Fruit fly (Drosophila melanogaster): ENCODE results near the gene CG32987.

The CG32987 gene

dm6 chr2L:8834806-8835483 lies 28.7 kb upstream of the CG32987 start (continued):
- no peak for TF ChIP-seq Asciz (GFP tag; optimal IDR thresholded peaks at IDR 0.05)
- no peak for TF ChIP-seq fu2 (GFP tag; optimal IDR thresholded peaks at IDR 0.05)
- TF ChIP-seq caup (GFP tag; optimal IDR thresholded peaks at IDR 0.05; ENCODE audit: severe bottlenecking), result peak; percentile 20
- no peak for TF ChIP-seq ab (GFP tag; optimal IDR thresholded peaks at IDR 0.05)
- no peak for TF ChIP-seq CG6765 (GFP tag; optimal IDR thresholded peaks at IDR 0.05)
- TF ChIP-seq Scr (GFP tag; IDR thresholded peaks at IDR 0.05; ENCODE audit: partially characterized antibody), result no peak
- TF ChIP-seq maf-S (GFP tag; optimal IDR thresholded peaks at IDR 0.05), result no peak
- peak; percentile 86 for TF ChIP-seq CG5953 (GFP tag; IDR thresholded peaks at IDR 0.05)
- no peak for TF ChIP-seq crc (GFP tag; optimal IDR thresholded peaks at IDR 0.05)
- no peak for TF ChIP-seq Hand (GFP tag; optimal IDR thresholded peaks at IDR 0.05)
- TF ChIP-seq aop (GFP tag; IDR thresholded peaks at IDR 0.05), result no peak
- no peak for TF ChIP-seq toy (GFP tag; IDR thresholded peaks at IDR 0.05)
- peak; percentile 25 for TF ChIP-seq Chrac-16 (GFP tag; optimal IDR thresholded peaks at IDR 0.05)
- TF ChIP-seq lbe (GFP tag; optimal IDR thresholded peaks at IDR 0.05), result peak; percentile 68
- TF ChIP-seq CG10431 (GFP tag; optimal IDR thresholded peaks at IDR 0.05), result no peak
- TF ChIP-seq tgo (GFP tag; IDR thresholded peaks at IDR 0.05), result peak; percentile 76
- TF ChIP-seq Poxn (GFP tag; IDR thresholded peaks at IDR 0.05), result no peak
- TF ChIP-seq CG2889 (GFP tag; IDR thresholded peaks at IDR 0.05), result 0 out of 3 replicates have a peak, but pooled peaks have one; percentile 26
- no peak for TF ChIP-seq CG6175 (GFP tag; IDR thresholded peaks at IDR 0.05)
- TF ChIP-seq Sox100B (GFP tag; optimal IDR thresholded peaks at IDR 0.05), result peak; percentile 46
- TF ChIP-seq ato (GFP tag; IDR thresholded peaks at IDR 0.05; ENCODE audit: partially characterized antibody), result no peak
- TF ChIP-seq CG12236 (GFP tag; optimal IDR thresholded peaks at IDR 0.05), result no peak
- no peak; the same call in 1 of the 2 replicates for TF ChIP-seq Awh (GFP tag; IDR thresholded peaks at IDR 0.05)
- TF ChIP-seq NC2β (GFP tag; optimal IDR thresholded peaks at IDR 0.05), result peak; percentile 9
- peak; percentile 30 for TF ChIP-seq repo (GFP tag; optimal IDR thresholded peaks at IDR 0.05)
- TF ChIP-seq Fer3 (tag; optimal IDR thresholded peaks at IDR 0.05), result no peak
- no peak for TF ChIP-seq twi (tag; optimal IDR thresholded peaks at IDR 0.05)
- TF ChIP-seq peb (GFP tag; IDR thresholded peaks at IDR 0.05), result peak; percentile 62
- TF ChIP-seq dati (GFP tag; IDR thresholded peaks at IDR 0.05), result no peak
- no peak for TF ChIP-seq CG18011 (GFP tag; optimal IDR thresholded peaks at IDR 0.05)
- TF ChIP-seq org-1 (GFP tag; optimal IDR thresholded peaks at IDR 0.05), result peak; percentile 23
- TF ChIP-seq CG1024 (GFP tag; IDR thresholded peaks at IDR 0.05), result peak; percentile 51
- no peak for TF ChIP-seq mld (GFP tag; IDR thresholded peaks at IDR 0.05; ENCODE audit: partially characterized antibody)
- TF ChIP-seq Fer1 (GFP tag; optimal IDR thresholded peaks at IDR 0.05), result no peak
- no peak for TF ChIP-seq CG8359 (GFP tag; optimal IDR thresholded peaks at IDR 0.05; ENCODE audit: borderline replicate concordance)
- TF ChIP-seq CG12155 (GFP tag; optimal IDR thresholded peaks at IDR 0.05), result no peak
- no peak for TF ChIP-seq HLH4C (GFP tag; IDR thresholded peaks at IDR 0.05; ENCODE audit: partially characterized antibody)
- TF ChIP-seq lmd (GFP tag; IDR thresholded peaks at IDR 0.05), result peak; percentile 79
- TF ChIP-seq shn (GFP tag; optimal IDR thresholded peaks at IDR 0.05), result peak; percentile 18
- TF ChIP-seq CrebB (tag; optimal IDR thresholded peaks at IDR 0.05), result no peak
- TF ChIP-seq D (optimal IDR thresholded peaks at IDR 0.05), result no peak
- TF ChIP-seq D (GFP tag; optimal IDR thresholded peaks at IDR 0.05), result peak; percentile 64
- no peak for TF ChIP-seq knrl (GFP tag; IDR thresholded peaks at IDR 0.05; ENCODE audit: partially characterized antibody)
- peak; percentile 32; the same call in 2 of the 3 replicates for TF ChIP-seq B-H1 (GFP tag; IDR thresholded peaks at IDR 0.05)
- no peak for TF ChIP-seq nom (GFP tag; optimal IDR thresholded peaks at IDR 0.05)
- TF ChIP-seq Lhr (GFP tag; optimal IDR thresholded peaks at IDR 0.05), result peak; percentile 7
- TF ChIP-seq row (GFP tag; IDR thresholded peaks at IDR 0.05), result peak; percentile 80
- no peak for TF ChIP-seq CG6272 (GFP tag; IDR thresholded peaks at IDR 0.05)
- peak; percentile 85 for TF ChIP-seq sim (GFP tag; IDR thresholded peaks at IDR 0.05)
- no peak for TF ChIP-seq ftz-f1 (GFP tag; optimal IDR thresholded peaks at IDR 0.05)

All from whole organism, embryonic.